Fruit fly (Drosophila melanogaster) whole organism, embryonic: ENCODE data around the gene CG13097.
A peak's percentile ranks its signal among the peaks of the same experiment; 100 is the strongest.

Experiments
- Aef1 ChIP-seq: fragments of 200-800 bp; sonication (Bioruptor generic); IDR thresholded peaks from 3 replicates; pipeline ENCODE4 v1.3.6; 2022; ENCODE audit warnings: missing biosample characterization, missing genetic modification characterization
- CG11504 ChIP-seq: fragments of 200-800 bp; sonication (Bioruptor generic); optimal IDR thresholded peaks from 3 replicates; lab custom pipeline; 2019; ENCODE audit warnings: missing biosample characterization, mild to moderate bottlenecking, missing genetic modification characterization, moderate library complexity
- CG12155 ChIP-seq: fragments of 200-800 bp; sonication (Bioruptor generic); optimal IDR thresholded peaks from 3 replicates; lab custom pipeline; 2016; ENCODE audit warnings: missing biosample characterization, missing genetic modification characterization
- CG13123 ChIP-seq: fragments of 200-800 bp; sonication (Bioruptor generic); optimal IDR thresholded peaks from 2 replicates; lab custom pipeline; 2016; ENCODE audit warnings: missing biosample characterization, missing genetic modification characterization
- CG13894 ChIP-seq: fragments of 200-800 bp; sonication (Bioruptor generic); optimal IDR thresholded peaks from 3 replicates; lab custom pipeline; 2018; ENCODE audit warnings: missing biosample characterization, mild to moderate bottlenecking, missing genetic modification characterization, moderate library complexity
- CG15269 ChIP-seq: fragments of 200-800 bp; sonication (Bioruptor generic); optimal IDR thresholded peaks from 2 replicates; lab custom pipeline; 2018; ENCODE audit warnings: missing biosample characterization, mild to moderate bottlenecking, missing genetic modification characterization, moderate library complexity
- CG1529 ChIP-seq: fragments of 200-800 bp; sonication (Bioruptor generic); optimal IDR thresholded peaks from 3 replicates; lab custom pipeline; 2018; ENCODE audit warnings: missing biosample characterization, missing genetic modification characterization
- CG1602 ChIP-seq: fragments of 200-800 bp; sonication (Bioruptor generic); optimal IDR thresholded peaks from 3 replicates; lab custom pipeline; 2016; ENCODE audit warnings: missing biosample characterization, missing genetic modification characterization
- CG1603 ChIP-seq: fragments of 200-800 bp; sonication (Bioruptor generic); optimal IDR thresholded peaks from 2 replicates; lab custom pipeline; 2019; ENCODE audit warnings: missing biosample characterization, mild to moderate bottlenecking, missing genetic modification characterization, moderate library complexity
- CG17361 ChIP-seq: fragments of 200-800 bp; sonication (Bioruptor generic); IDR thresholded peaks from 3 replicates; pipeline ENCODE4 v1.3.6; 2022; ENCODE audit warnings: missing biosample characterization, missing genetic modification characterization
- CG17802 ChIP-seq: fragments of 200-800 bp; sonication (Bioruptor generic); optimal IDR thresholded peaks from 2 replicates; lab custom pipeline; 2018; ENCODE audit warnings: missing biosample characterization, mild to moderate bottlenecking, missing genetic modification characterization, moderate library complexity
- CG18262 ChIP-seq: fragments of 200-800 bp; optimal IDR thresholded peaks from 3 replicates; lab custom pipeline; 2019; ENCODE audit warnings: missing biosample characterization, mild to moderate bottlenecking, missing genetic modification characterization, moderate library complexity
- CG18764 ChIP-seq: fragments of 200-800 bp; sonication (Bioruptor generic); optimal IDR thresholded peaks from 3 replicates; lab custom pipeline; 2016; ENCODE audit warnings: missing biosample characterization, missing genetic modification characterization
- CG30403 ChIP-seq: fragments of 200-800 bp; sonication (Bioruptor generic); optimal IDR thresholded peaks from 3 replicates; lab custom pipeline; 2016; ENCODE audit warnings: missing biosample characterization, missing genetic modification characterization
- CG32772 ChIP-seq: fragments of 200-800 bp; sonication (Bioruptor generic); IDR thresholded peaks from 2 replicates; pipeline ENCODE4 v1.3.6; 2022; ENCODE audit warnings: missing biosample characterization, missing genetic modification characterization
- CG34376 ChIP-seq: fragments of 200-800 bp; sonication (Bioruptor generic); optimal IDR thresholded peaks from 2 replicates; lab custom pipeline; 2018; ENCODE audit warnings: missing biosample characterization, mild to moderate bottlenecking, missing genetic modification characterization
- CG8944 ChIP-seq: fragments of 200-800 bp; sonication (Bioruptor generic); optimal IDR thresholded peaks from 3 replicates; lab custom pipeline; 2016; ENCODE audit warnings: missing biosample characterization, missing genetic modification characterization
- D19B ChIP-seq: fragments of 200-800 bp; sonication (Bioruptor generic); optimal IDR thresholded peaks from 2 replicates; lab custom pipeline; 2017; ENCODE audit warnings: missing biosample characterization, mild to moderate bottlenecking, missing genetic modification characterization
- Deaf1 ChIP-seq: fragments of 200-800 bp; optimal IDR thresholded peaks from 3 replicates; lab custom pipeline; 2019; ENCODE audit warnings: missing biosample characterization, mild to moderate bottlenecking, missing genetic modification characterization, moderate library complexity
- Ets65A ChIP-seq: fragments of 200-800 bp; sonication (Bioruptor generic); peaks from one replicate; lab custom pipeline; 2016; ENCODE audit warnings: missing biosample characterization, missing genetic modification characterization
- Ets97D ChIP-seq: fragments of 200-800 bp; sonication (Bioruptor generic); optimal IDR thresholded peaks from 3 replicates; lab custom pipeline; 2016; ENCODE audit warnings: missing biosample characterization, missing genetic modification characterization
- GATAe ChIP-seq: fragments of 200-800 bp; sonication (Bioruptor generic); conservative IDR thresholded peaks from 2 replicates; pipeline ENCODE4 v1.3.6; 2022; ENCODE audit warnings: missing biosample characterization, missing genetic modification characterization
- Hr51 ChIP-seq, 2 experiments: fragments of 200-800 bp; sonication (Bioruptor generic); optimal IDR thresholded peaks; 2 replicates in 1 of 2; 3 replicates in 1 of 2; lab custom pipeline; 2016 to 2018; ENCODE audit warnings: missing biosample characterization in 2 of 2, missing genetic modification characterization in 2 of 2, mild to moderate bottlenecking in 1 of 2, moderate library complexity in 1 of 2
- Med ChIP-seq: fragments of 200-800 bp; sonication (Bioruptor generic); peaks from one replicate; lab custom pipeline; 2016; ENCODE audit warnings: missing biosample characterization, missing genetic modification characterization, mild to moderate bottlenecking, inconsistent platforms, moderate library complexity
- Oaz ChIP-seq: fragments of 200-800 bp; sonication (Bioruptor generic); IDR thresholded peaks from 2 replicates; pipeline ENCODE4 v1.3.6; 2022; ENCODE audit warnings: missing biosample characterization, missing genetic modification characterization
- Optix ChIP-seq: fragments of 200-800 bp; sonication (Bioruptor generic); IDR thresholded peaks from 3 replicates; pipeline ENCODE4 v1.3.6; 2022; ENCODE audit warnings: missing biosample characterization, missing genetic modification characterization
- Pdp1 ChIP-seq, 2 experiments: fragments of 200-800 bp; sonication (Bioruptor generic); optimal IDR thresholded peaks; 3 replicates each; lab custom pipeline; 2016; ENCODE audit warnings: missing biosample characterization in 2 of 2, missing genetic modification characterization in 2 of 2, mild to moderate bottlenecking in 1 of 2, moderate library complexity in 1 of 2
- Spps ChIP-seq: fragments of 200-800 bp; sonication (Bioruptor generic); optimal IDR thresholded peaks from 2 replicates; lab custom pipeline; 2018; ENCODE audit warnings: missing biosample characterization, mild to moderate bottlenecking, missing genetic modification characterization
- Sry-δ ChIP-seq: fragments of 200-800 bp; sonication (Bioruptor generic); optimal IDR thresholded peaks from 2 replicates; lab custom pipeline; 2016; ENCODE audit warnings: missing biosample characterization, missing genetic modification characterization
- caup ChIP-seq: fragments of 200-800 bp; sonication (Bioruptor generic); optimal IDR thresholded peaks from 3 replicates; lab custom pipeline; 2017; ENCODE audit warnings: missing biosample characterization, mild to moderate bottlenecking, missing genetic modification characterization, moderate library complexity; ENCODE audit not compliant: severe bottlenecking
- dpn ChIP-seq, 2 experiments: fragments of 200-800 bp; sonication (Bioruptor generic); optimal IDR thresholded peaks; 3 replicates each; lab custom pipeline; 2016; ENCODE audit warnings: missing biosample characterization in 2 of 2, missing genetic modification characterization in 2 of 2
- exex ChIP-seq: fragments of 200-800 bp; sonication (Bioruptor generic); optimal IDR thresholded peaks from 4 replicates; lab custom pipeline; 2018; ENCODE audit warnings: missing biosample characterization, mild to moderate bottlenecking, missing genetic modification characterization, moderate library complexity
- ftz-f1 ChIP-seq: fragments of 200-800 bp; sonication (Bioruptor generic); optimal IDR thresholded peaks from 2 replicates; lab custom pipeline; 2016; ENCODE audit warnings: missing biosample characterization, missing genetic modification characterization
- grn ChIP-seq: fragments of 200-800 bp; sonication (Bioruptor generic); optimal IDR thresholded peaks from 3 replicates; lab custom pipeline; 2017; ENCODE audit warnings: missing biosample characterization, missing genetic modification characterization
- lilli ChIP-seq: fragments of 200-800 bp; sonication (Bioruptor generic); optimal IDR thresholded peaks from 3 replicates; lab custom pipeline; 2016; ENCODE audit warnings: missing biosample characterization, missing genetic modification characterization
- mirr ChIP-seq: fragments of 200-800 bp; sonication (Bioruptor generic); optimal IDR thresholded peaks from 3 replicates; lab custom pipeline; 2018; ENCODE audit warnings: missing biosample characterization, mild to moderate bottlenecking, missing genetic modification characterization
- phol ChIP-seq: fragments of 200-800 bp; sonication (Bioruptor generic); optimal IDR thresholded peaks from 3 replicates; lab custom pipeline; 2018; ENCODE audit warnings: missing biosample characterization, mild to moderate bottlenecking, missing genetic modification characterization, moderate library complexity
- ro ChIP-seq: fragments of 200-800 bp; sonication (Bioruptor generic); IDR thresholded peaks from 2 replicates; pipeline ENCODE4 v1.3.6; 2022; ENCODE audit warnings: missing biosample characterization, missing genetic modification characterization
- scrt ChIP-seq: fragments of 200-800 bp; sonication (Bioruptor generic); optimal IDR thresholded peaks from 2 replicates; lab custom pipeline; 2018; ENCODE audit warnings: missing biosample characterization, mild to moderate bottlenecking, missing genetic modification characterization, moderate library complexity
- sd ChIP-seq: fragments of 200-800 bp; sonication (Bioruptor generic); optimal IDR thresholded peaks from 3 replicates; lab custom pipeline; 2018; ENCODE audit warnings: missing biosample characterization, mild to moderate bottlenecking, missing genetic modification characterization, moderate library complexity
- slbo ChIP-seq: fragments of 200-800 bp; sonication (Bioruptor generic); IDR thresholded peaks from 2 replicates; pipeline ENCODE4 v1.3.6; 2022; ENCODE audit warnings: missing biosample characterization, missing genetic modification characterization
- tll ChIP-seq, 2 experiments: fragments of 200-800 bp in 1 of 2; fragments of >200 bp in 1 of 2; sonication (Bioruptor generic) in 1 of 2; optimal IDR thresholded peaks; 2 replicates each; lab custom pipeline; 2017 to 2019; ENCODE audit warnings: missing biosample characterization in 2 of 2, missing genetic modification characterization in 2 of 2, mild to moderate bottlenecking in 1 of 2, moderate library complexity in 1 of 2
- vnd ChIP-seq: fragments of 200-800 bp; sonication (Bioruptor generic); IDR thresholded peaks from 3 replicates; pipeline ENCODE4 v1.3.6; 2022; ENCODE audit warnings: missing biosample characterization, missing genetic modification characterization; ENCODE audit not compliant: partially characterized antibody
- vvl ChIP-seq: fragments of 200-800 bp; sonication (Bioruptor generic); IDR thresholded peaks from 2 replicates; pipeline ENCODE4 v1.3.6; 2022; ENCODE audit warnings: missing biosample characterization, missing genetic modification characterization
- zf30C ChIP-seq: fragments of 200-800 bp; sonication (Bioruptor generic); optimal IDR thresholded peaks from 3 replicates; lab custom pipeline; 2018; ENCODE audit warnings: missing biosample characterization, mild to moderate bottlenecking, missing genetic modification characterization

The CG13097 gene

dm6 chr2L:8506729-8507128, 7.9 kb downstream of the CG13097 start, which contains the start of gene Dh31 (continued):
- 0 out of 2 replicates have a peak, but pooled peaks have one; percentile 7 for TF ChIP-seq slbo (GFP tag; lab: Robert Waterston, UW)
- no peak for TF ChIP-seq caup (GFP tag; lab: Kevin White, UChicago)
- no peak for TF ChIP-seq Pdp1 (GFP tag; optimal IDR thresholded peaks at IDR 0.05; lab: Kevin White, UChicago)
- peak; percentile 73 for TF ChIP-seq scrt (GFP tag; lab: Kevin White, UChicago)
- TF ChIP-seq GATAe (GFP tag; lab: Robert Waterston, UW), result no peak
- peak; percentile 27 for TF ChIP-seq CG13894 (tag; lab: Kevin White, UChicago)
- peak; percentile 91 for TF ChIP-seq Deaf1 (tag; lab: Kevin White, UChicago)
- no peak for TF ChIP-seq vvl (GFP tag; lab: Robert Waterston, UW)
- TF ChIP-seq lilli (GFP tag; lab: Kevin White, UChicago), result no peak
- TF ChIP-seq tll (GFP tag; optimal IDR thresholded peaks at IDR 0.05; lab: Kevin White, UChicago), result no peak
- no peak for TF ChIP-seq CG11504 (tag; lab: Kevin White, UChicago)
- no peak for TF ChIP-seq CG17361
- no peak for TF ChIP-seq Oaz
- no peak for TF ChIP-seq zf30C
- TF ChIP-seq phol (tag; lab: Kevin White, UChicago), result no peak
- TF ChIP-seq CG8944 (GFP tag; lab: Kevin White, UChicago), result no peak
- no peak for TF ChIP-seq Optix (GFP tag; lab: Robert Waterston, UW)
- no peak for TF ChIP-seq CG30403 (GFP tag; lab: Kevin White, UChicago)
- no peak for TF ChIP-seq CG1529 (GFP tag; lab: Kevin White, UChicago)
- TF ChIP-seq dpn (GFP tag; optimal IDR thresholded peaks at IDR 0.05; lab: Kevin White, UChicago), result no peak

DNA sequence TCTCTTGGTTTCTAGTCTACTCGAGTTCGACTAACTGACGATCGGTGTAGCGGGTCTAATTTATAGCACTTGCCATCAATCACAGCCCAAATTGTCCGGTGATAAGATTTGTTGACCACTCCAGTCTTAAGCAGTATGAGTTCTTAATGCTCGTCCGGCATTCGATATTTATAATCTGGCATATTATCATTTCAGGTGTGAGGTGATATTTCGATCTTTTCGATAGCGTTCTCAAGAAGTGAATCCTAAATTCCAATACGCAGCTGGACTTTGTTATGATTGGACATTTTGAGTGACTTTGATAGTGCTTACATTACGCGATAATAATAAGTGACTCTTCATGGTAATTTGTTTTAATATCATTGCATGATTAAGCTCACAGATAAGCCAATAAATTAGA, 18.4 kb downstream of the CG13097 start, which contains the start of gene Bace:
Bace (minus strand) TSS at position 39 of the 400 bp plus-strand sequence.
- peak; percentile 85 for TF ChIP-seq CG34376
- peak; percentile 70 for TF ChIP-seq mirr
- peak; percentile 53 for TF ChIP-seq sd (tag; lab: Kevin White, UChicago)
- no peak for TF ChIP-seq D19B (GFP tag; lab: Kevin White, UChicago)
- TF ChIP-seq grn (GFP tag; lab: Kevin White, UChicago), result peak; percentile 85
- TF ChIP-seq vnd (GFP tag; lab: Robert Waterston, UW), result 0 out of 3 replicates have a peak, but pooled peaks have one; percentile 40
- peak; percentile 49 for TF ChIP-seq Ets65A (GFP tag; lab: Kevin White, UChicago)
- peak; percentile 93 for TF ChIP-seq exex (tag; lab: Kevin White, UChicago)
- TF ChIP-seq GATAe (GFP tag; lab: Robert Waterston, UW), result peak; percentile 45; the same call in 1 of the 2 replicates
- TF ChIP-seq CG18764 (GFP tag; lab: Kevin White, UChicago), result no peak
- TF ChIP-seq CG13123 (GFP tag; lab: Kevin White, UChicago), result no peak

DNA sequence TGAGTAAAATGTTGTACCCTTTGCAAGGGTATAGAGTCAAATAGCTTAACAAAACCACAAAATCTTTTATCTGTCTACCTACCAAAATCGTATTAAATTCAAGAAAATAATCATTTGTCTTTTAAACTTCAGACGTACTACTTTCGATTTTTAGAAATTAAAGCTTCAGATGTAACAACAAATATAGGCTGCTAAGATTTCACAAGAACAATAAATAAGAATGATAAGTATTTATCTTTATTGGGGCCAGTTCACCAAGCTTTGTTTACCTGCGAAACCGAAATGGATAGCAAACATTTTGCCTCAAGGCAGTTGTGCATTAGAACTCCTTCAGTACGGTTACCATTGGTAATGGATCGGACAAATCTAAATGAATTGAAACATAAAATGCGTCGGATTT, 24.2 kb downstream of the CG13097 start, which contains the start of gene CG43400:
CG43400 (plus strand) TSS at position 301 of the 400 bp plus-strand sequence.
- TF ChIP-seq Spps (tag; lab: Kevin White, UChicago) (no peak), Ets97D (GFP tag; lab: Kevin White, UChicago) (no peak), CG1603 (tag; lab: Kevin White, UChicago) (no peak)

- TF ChIP-seq CG18262 (no peak), CG17802 (peak; percentile 33), ro (no peak), ftz-f1 (GFP tag; lab: Kevin White, UChicago) (no peak), mirr (no peak), CG12155 (GFP tag; lab: Kevin White, UChicago) (peak; percentile 42), Aef1 (peak; percentile 38; the same call in 1 of the 3 replicates), tll (GFP tag; optimal IDR thresholded peaks at IDR 0.05; lab: Kevin White, UChicago) (peak in 1 of 2 experiments; percentile 11), Hr51 (GFP tag; optimal IDR thresholded peaks at IDR 0.05; lab: Kevin White, UChicago) (no peak), CG32772 (GFP tag; lab: Robert Waterston, UW) (no peak), CG15269 (tag; lab: Kevin White, UChicago) (no peak), Med (peak; percentile 89), dpn (GFP tag; optimal IDR thresholded peaks at IDR 0.05; lab: Kevin White, UChicago) (peak; percentile 33 to 47), CG1602 (GFP tag; lab: Kevin White, UChicago) (peak; percentile 6), Sry-δ (peak; percentile 47)
These were observed 25.9 kb downstream of the CG13097 start, which contains the start of gene CG13088 for dm6 chr2L:8488735-8489134. TSS of gene CG13088 (plus strand) at chr2L:8488981.
